Worm (Caenorhabditis elegans) whole organism, L4/young adult: ENCODE measurements around the gene Y39A3B.1.

Experiments
- dao-5 ChIP-seq: sonication (generic microtip); optimal IDR thresholded peaks from 2 replicates; lab custom pipeline; 2016; ENCODE audit warnings: missing genotype, missing genetic modification characterization, moderate library complexity, missing compliant biosample characterization
- him-1 ChIP-seq: sonication (generic microtip); optimal IDR thresholded peaks from 2 replicates; lab custom pipeline; 2016; ENCODE audit warnings: missing genotype, missing genetic modification reagents, missing genetic modification characterization, missing compliant biosample characterization

DNA sequence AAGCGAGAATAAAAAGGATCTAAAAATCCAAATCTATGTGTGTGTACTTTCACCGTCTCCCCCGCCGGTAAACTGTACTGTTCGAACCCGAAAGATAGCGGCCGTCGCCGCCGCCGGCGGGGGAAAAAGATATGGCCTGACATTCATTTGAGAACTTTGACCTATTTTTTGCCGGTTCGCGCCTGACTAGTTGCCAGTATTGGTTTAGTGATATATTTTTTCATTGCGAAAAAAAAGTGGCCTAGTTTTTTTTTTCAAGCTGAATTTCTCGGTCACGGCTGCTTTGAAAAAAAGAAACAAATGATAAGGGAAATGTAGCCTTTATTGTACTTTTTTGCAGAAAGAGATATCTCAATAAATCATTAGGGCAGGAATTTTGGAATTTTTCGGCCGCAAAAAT is 43.3 kb upstream of the Y39A3B.1 start:
- no peak for TF ChIP-seq him-1 (tag; lab: Kevin White, UChicago)
- no peak for TF ChIP-seq dao-5
